Fruit fly (Drosophila melanogaster): ENCODE data around the gene bou.

DNA sequence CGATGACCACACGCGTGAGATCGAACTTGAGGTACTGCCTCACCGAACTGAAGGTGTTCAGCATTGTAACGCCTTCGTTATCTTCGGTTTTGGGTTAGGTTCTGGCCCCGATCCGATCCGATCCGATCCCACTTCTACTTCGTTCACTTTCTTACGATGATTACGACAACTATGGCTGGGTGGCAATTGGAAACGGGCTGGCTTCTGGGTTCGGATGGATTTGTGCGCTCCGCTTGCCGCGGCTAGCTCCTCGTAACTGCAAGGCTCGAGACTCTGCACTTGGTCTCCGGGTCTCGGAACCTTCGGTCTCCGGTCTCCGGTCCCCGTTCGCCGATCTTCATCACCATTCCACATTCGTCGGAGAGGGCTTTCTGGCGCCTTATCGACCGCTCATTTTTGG lies 7.1 kb downstream of the bou start, which contains the start of gene Inx7:
- TF ChIP-seq CG15514 (GFP tag; optimal IDR thresholded peaks at IDR 0.05) = no peak
- no peak for TF ChIP-seq eve (GFP tag; optimal IDR thresholded peaks at IDR 0.05)
